Fruit fly (Drosophila melanogaster) whole organism, wandering third instar larva: ENCODE results near the gene DENR.

Experiments used
- Abd-B ChIP-seq: fragments of >200 bp; optimal IDR thresholded peaks from 2 replicates; lab custom pipeline; 2017; ENCODE audit warnings: missing biosample characterization, missing genetic modification characterization
- CG32264 ChIP-seq: fragments of 200-800 bp; sonication (Bioruptor generic); optimal IDR thresholded peaks from 2 replicates; lab custom pipeline; 2016; ENCODE audit warnings: missing biosample characterization, missing genetic modification characterization
- CG9705 ChIP-seq: fragments of 200-800 bp; sonication (Bioruptor generic); optimal IDR thresholded peaks from 2 replicates; lab custom pipeline; 2018; ENCODE audit warnings: missing biosample characterization, mild to moderate bottlenecking, missing genetic modification characterization
- CrebA ChIP-seq: fragments of 200-800 bp; sonication (Bioruptor generic); optimal IDR thresholded peaks from 2 replicates; lab custom pipeline; 2016; ENCODE audit warnings: missing biosample characterization, mild to moderate bottlenecking, missing genetic modification characterization, borderline replicate concordance
- Dfd ChIP-seq: fragments of >200 bp; optimal IDR thresholded peaks from 2 replicates; lab custom pipeline; 2017; ENCODE audit warnings: missing biosample characterization, missing genetic modification characterization
- Dif ChIP-seq: fragments of 200-275, 200-300 bp; sonication (Bioruptor generic); optimal IDR thresholded peaks from 2 replicates; lab custom pipeline; 2018; ENCODE audit warnings: missing biosample characterization, missing genetic modification characterization; ENCODE audit not compliant: partially characterized antibody
- GATAd ChIP-seq: sonication (Bioruptor generic); optimal IDR thresholded peaks from 2 replicates; lab custom pipeline; 2016; ENCODE audit warnings: missing biosample characterization, missing genetic modification characterization
- HLH106 ChIP-seq: fragments of 200-800 bp; optimal IDR thresholded peaks from 3 replicates; lab custom pipeline; 2019; ENCODE audit warnings: missing biosample characterization, mild to moderate bottlenecking, missing genetic modification characterization, moderate library complexity
- Hr78 ChIP-seq: fragments of >200 bp; optimal IDR thresholded peaks from 2 replicates; lab custom pipeline; 2017; ENCODE audit warnings: missing biosample characterization, missing genetic modification characterization
- Hr83 ChIP-seq: fragments of 200-300 bp; sonication (Bioruptor generic); optimal IDR thresholded peaks from 2 replicates; lab custom pipeline; 2016; ENCODE audit warnings: missing biosample characterization, mild to moderate bottlenecking, missing genetic modification characterization, moderate library complexity; ENCODE audit not compliant: poor library complexity, severe bottlenecking
- Jra ChIP-seq: sonication (Bioruptor generic); optimal IDR thresholded peaks from 2 replicates; lab custom pipeline; 2016; ENCODE audit warnings: missing biosample characterization, missing genetic modification characterization
- Mio ChIP-seq: sonication (Bioruptor generic); optimal IDR thresholded peaks from 2 replicates; lab custom pipeline; 2016; ENCODE audit warnings: missing biosample characterization, missing genetic modification characterization
- Myc ChIP-seq: fragments of >200 bp; optimal IDR thresholded peaks from 2 replicates; lab custom pipeline; 2017
- OdsH ChIP-seq: fragments of 200-800 bp; sonication (Bioruptor generic); optimal IDR thresholded peaks from 2 replicates; lab custom pipeline; 2016; ENCODE audit warnings: missing biosample characterization, mild to moderate bottlenecking, missing genetic modification characterization
- Rel ChIP-seq, 2 experiments: fragments of 200-800 bp; sonication (Bioruptor generic) in 1 of 2; optimal IDR thresholded peaks; 2 replicates in 1 of 2; 3 replicates in 1 of 2; lab custom pipeline; 2016 to 2019; ENCODE audit warnings: mild to moderate bottlenecking in 2 of 2, missing biosample characterization in 2 of 2, missing genetic modification characterization in 2 of 2, moderate library complexity in 1 of 2
- Vsx2 ChIP-seq: fragments of 200-300, 225-300 bp; sonication (Bioruptor generic); optimal IDR thresholded peaks from 2 replicates; lab custom pipeline; 2018; ENCODE audit warnings: missing biosample characterization, missing genetic modification characterization; ENCODE audit not compliant: partially characterized antibody
- br ChIP-seq: fragments of 200-800 bp; sonication (Bioruptor generic); optimal IDR thresholded peaks from 2 replicates; lab custom pipeline; 2016; ENCODE audit warnings: missing biosample characterization, missing genetic modification characterization
- brk ChIP-seq: fragments of 200-800 bp; sonication (Bioruptor generic); optimal IDR thresholded peaks from 2 replicates; lab custom pipeline; 2016; ENCODE audit warnings: missing biosample characterization, mild to moderate bottlenecking, missing genetic modification characterization
- dl ChIP-seq, 2 experiments: fragments of 175-275, 200-275 bp in 1 of 2; fragments of 200-275 bp in 1 of 2; sonication (Bioruptor generic); optimal IDR thresholded peaks; lab custom pipeline; 2018; ENCODE audit warnings: mild to moderate bottlenecking in 2 of 2, missing biosample characterization in 2 of 2, missing genetic modification characterization in 2 of 2, moderate library complexity in 2 of 2; ENCODE audit not compliant: partially characterized antibody in 2 of 2, insufficient read depth in 1 of 2
- dmrt93B ChIP-seq: fragments of 200-800 bp; sonication (Bioruptor generic); optimal IDR thresholded peaks from 2 replicates; lab custom pipeline; 2018; ENCODE audit warnings: missing biosample characterization, mild to moderate bottlenecking, missing genetic modification characterization
- dsf ChIP-seq: sonication (Bioruptor generic); optimal IDR thresholded peaks from 2 replicates; lab custom pipeline; 2016; ENCODE audit warnings: missing biosample characterization, missing genetic modification characterization, borderline replicate concordance
- ey ChIP-seq: fragments of 200-800 bp; sonication (Bioruptor generic); optimal IDR thresholded peaks from 2 replicates; lab custom pipeline; 2016; ENCODE audit warnings: missing biosample characterization, missing genetic modification characterization
- foxo ChIP-seq, 2 experiments: fragments of 200-800 bp; sonication (Bioruptor generic); optimal IDR thresholded peaks; 2 replicates in 1 of 2; 3 replicates in 1 of 2; lab custom pipeline; 2016 to 2017; ENCODE audit warnings: missing biosample characterization in 2 of 2, missing genetic modification characterization in 2 of 2
- fru ChIP-seq: fragments of 200-800 bp; sonication (Bioruptor generic); optimal IDR thresholded peaks from 3 replicates; lab custom pipeline; 2016; ENCODE audit warnings: missing biosample characterization, mild to moderate bottlenecking, missing genetic modification characterization
- h ChIP-seq: fragments of 200-800 bp; sonication (Bioruptor generic); optimal IDR thresholded peaks from 3 replicates; lab custom pipeline; 2016; ENCODE audit warnings: missing biosample characterization, mild to moderate bottlenecking, missing genetic modification characterization
- jim ChIP-seq: fragments of 175-275, 200-325 bp; sonication (Bioruptor generic); optimal IDR thresholded peaks from 2 replicates; lab custom pipeline; 2016; ENCODE audit warnings: missing biosample characterization, mild to moderate bottlenecking, missing genetic modification characterization
- lola ChIP-seq: fragments of >200 bp; optimal IDR thresholded peaks from 2 replicates; lab custom pipeline; 2017; ENCODE audit warnings: missing biosample characterization, missing genetic modification characterization
- pan ChIP-seq: fragments of >200 bp; optimal IDR thresholded peaks from 2 replicates; lab custom pipeline; 2017
- psq ChIP-seq: fragments of 200-800 bp; sonication (Bioruptor generic); optimal IDR thresholded peaks from 3 replicates; lab custom pipeline; 2017; ENCODE audit warnings: missing biosample characterization, mild to moderate bottlenecking, missing genetic modification characterization, moderate library complexity
- sage ChIP-seq: fragments of 200-800 bp; sonication (Bioruptor generic); optimal IDR thresholded peaks from 2 replicates; lab custom pipeline; 2016; ENCODE audit warnings: missing biosample characterization, mild to moderate bottlenecking, missing genetic modification characterization
- sv ChIP-seq: fragments of 200-800 bp; sonication (Bioruptor generic); optimal IDR thresholded peaks from 3 replicates; lab custom pipeline; 2016; ENCODE audit warnings: missing biosample characterization, missing genetic modification characterization
- tai ChIP-seq: sonication (Bioruptor generic); optimal IDR thresholded peaks from 2 replicates; lab custom pipeline; 2016; ENCODE audit warnings: missing biosample characterization, missing genetic modification characterization
- usp ChIP-seq: fragments of >200 bp; optimal IDR thresholded peaks from 2 replicates; lab custom pipeline; 2017; ENCODE audit warnings: missing biosample characterization, missing genetic modification characterization

Gene DENR

DNA sequence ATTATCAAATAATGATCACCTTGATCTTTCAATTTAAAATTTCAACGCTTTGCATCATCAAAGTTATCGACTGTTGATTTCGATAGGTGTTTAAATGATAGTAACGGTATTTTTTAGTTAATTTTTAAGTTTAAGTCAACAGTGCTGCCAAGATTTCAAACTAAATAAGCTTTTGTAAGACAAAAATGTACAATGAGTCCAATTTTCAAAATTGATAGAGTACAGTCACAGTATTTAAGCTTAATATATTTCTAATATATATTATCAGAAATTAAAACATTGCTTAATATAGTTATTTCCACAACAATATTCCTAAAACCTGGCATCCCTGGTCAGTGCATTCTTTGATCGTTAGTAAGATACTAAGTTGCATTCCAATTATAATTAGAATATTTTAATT, 5.3 kb downstream of the DENR start, which contains the start of gene CG4872:
Gene CG4872, plus strand, starts transcription at position 333 of the 400 bp plus-strand sequence.
- TF ChIP-seq CG9705 (GFP tag; lab: Kevin White, UChicago): no peak
- TF ChIP-seq Abd-B (GFP tag; lab: Kevin White, UChicago): no peak
- TF ChIP-seq GATAd (GFP tag; lab: Kevin White, UChicago): no peak
- TF ChIP-seq pan (lab: Kevin White, UChicago): no peak
- peak; percentile 19 for TF ChIP-seq OdsH
- peak; percentile 23 for TF ChIP-seq Myc
- no peak for TF ChIP-seq Mio
- no peak for TF ChIP-seq ey
- no peak for TF ChIP-seq dl (GFP tag; optimal IDR thresholded peaks at IDR 0.05; lab: Kevin White, UChicago; ENCODE audit: insufficient read depth in 1 of 2, partially characterized antibody in 2 of 2)
- TF ChIP-seq CG32264 (GFP tag; lab: Kevin White, UChicago): no peak
- no peak for TF ChIP-seq Jra (GFP tag; lab: Kevin White, UChicago)
- TF ChIP-seq HLH106: peak; percentile 42
- TF ChIP-seq Hr78 (GFP tag; lab: Kevin White, UChicago): no peak
- no peak for TF ChIP-seq Vsx2
- TF ChIP-seq fru (GFP tag; lab: Kevin White, UChicago): no peak
- TF ChIP-seq Rel (GFP tag; optimal IDR thresholded peaks at IDR 0.05; lab: Kevin White, UChicago): no peak
- no peak for TF ChIP-seq Rel (tag; optimal IDR thresholded peaks at IDR 0.05; lab: Kevin White, UChicago)
- no peak for TF ChIP-seq Dfd
- no peak for TF ChIP-seq CrebA (GFP tag; lab: Kevin White, UChicago)
- no peak for TF ChIP-seq brk
- no peak for TF ChIP-seq foxo (GFP tag; optimal IDR thresholded peaks at IDR 0.05; lab: Kevin White, UChicago)
- TF ChIP-seq, all 38 proteins: peak for 3

dm6 chrX:16880013-16880412, 6.3 kb downstream of the DENR start:
- no peak for TF ChIP-seq fru (GFP tag; lab: Kevin White, UChicago)
- TF ChIP-seq pan (lab: Kevin White, UChicago): no peak
- TF ChIP-seq Dif (GFP tag; lab: Kevin White, UChicago): no peak
- no peak for TF ChIP-seq Mio
- TF ChIP-seq Dfd: no peak
- no peak for TF ChIP-seq sv (GFP tag; lab: Kevin White, UChicago)
- no peak for TF ChIP-seq sage (GFP tag; lab: Kevin White, UChicago)
- no peak for TF ChIP-seq Vsx2
- TF ChIP-seq psq (GFP tag; lab: Kevin White, UChicago): no peak
- TF ChIP-seq h (GFP tag; lab: Kevin White, UChicago): no peak
- TF ChIP-seq usp (GFP tag; lab: Kevin White, UChicago): no peak
- TF ChIP-seq GATAd (GFP tag; lab: Kevin White, UChicago): no peak
- no peak for TF ChIP-seq Abd-B (GFP tag; lab: Kevin White, UChicago)
- TF ChIP-seq dl (GFP tag; optimal IDR thresholded peaks at IDR 0.05; lab: Kevin White, UChicago; ENCODE audit: insufficient read depth in 1 of 2, partially characterized antibody in 2 of 2): no peak
- TF ChIP-seq Hr83 (GFP tag; lab: Kevin White, UChicago): no peak
- TF ChIP-seq dsf (GFP tag; lab: Kevin White, UChicago): no peak

DNA sequence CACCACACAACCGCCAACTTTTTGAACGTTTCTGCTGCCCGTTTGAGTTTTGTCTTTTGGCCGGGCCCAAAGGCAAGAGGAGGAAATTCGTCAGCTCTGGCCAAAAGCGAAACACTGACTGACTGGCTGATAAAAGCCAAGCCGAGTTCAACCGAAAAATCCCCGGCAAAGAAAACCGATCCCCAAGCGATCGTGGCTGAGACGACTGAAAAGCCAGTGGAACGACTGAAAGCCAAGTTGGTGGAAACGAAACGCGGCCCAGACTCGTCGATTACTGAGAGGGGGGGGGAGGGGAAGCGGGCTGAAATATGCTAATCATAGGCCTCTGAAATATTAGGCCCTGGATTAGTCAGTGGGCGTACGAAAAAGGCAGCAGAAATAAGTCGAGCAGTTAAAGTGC, 9.9 kb downstream of the DENR start, which contains the start of gene CG13003:
Gene CG13003, minus strand, starts transcription at position 120 of the 400 bp plus-strand sequence.
- TF ChIP-seq tai (GFP tag; lab: Kevin White, UChicago) (no peak), Rel (GFP tag; optimal IDR thresholded peaks at IDR 0.05; lab: Kevin White, UChicago) (no peak), Rel (tag; optimal IDR thresholded peaks at IDR 0.05; lab: Kevin White, UChicago) (peak; percentile 87), sv (GFP tag; lab: Kevin White, UChicago) (no peak), fru (GFP tag; lab: Kevin White, UChicago) (no peak), Myc (no peak), br (GFP tag; lab: Kevin White, UChicago) (no peak), jim (no peak), lola (GFP tag; lab: Kevin White, UChicago) (no peak)

dm6 chrX:16874671-16875070, 11.7 kb downstream of the DENR start:
- TF ChIP-seq lola (GFP tag; lab: Kevin White, UChicago): no peak
- no peak for TF ChIP-seq jim
- no peak for TF ChIP-seq dmrt93B (GFP tag; lab: Kevin White, UChicago)
- TF ChIP-seq sv (GFP tag; lab: Kevin White, UChicago): no peak
- TF ChIP-seq Jra (GFP tag; lab: Kevin White, UChicago): no peak
- TF ChIP-seq CG32264 (GFP tag; lab: Kevin White, UChicago): no peak
